Worm (Caenorhabditis elegans) whole organism, L4/young adult: ENCODE measurements around the gene ilys-6.

ENCODE experiments used
- W03F9.2 ChIP-seq: fragments of 150-350 bp; optimal IDR thresholded peaks from 2 replicates; lab custom pipeline; 2014; ENCODE audit warnings: missing biosample characterization, missing genetic modification characterization
- him-1 ChIP-seq: sonication (generic microtip); optimal IDR thresholded peaks from 2 replicates; lab custom pipeline; 2016; ENCODE audit warnings: missing genotype, missing genetic modification reagents, missing genetic modification characterization, missing compliant biosample characterization

DNA sequence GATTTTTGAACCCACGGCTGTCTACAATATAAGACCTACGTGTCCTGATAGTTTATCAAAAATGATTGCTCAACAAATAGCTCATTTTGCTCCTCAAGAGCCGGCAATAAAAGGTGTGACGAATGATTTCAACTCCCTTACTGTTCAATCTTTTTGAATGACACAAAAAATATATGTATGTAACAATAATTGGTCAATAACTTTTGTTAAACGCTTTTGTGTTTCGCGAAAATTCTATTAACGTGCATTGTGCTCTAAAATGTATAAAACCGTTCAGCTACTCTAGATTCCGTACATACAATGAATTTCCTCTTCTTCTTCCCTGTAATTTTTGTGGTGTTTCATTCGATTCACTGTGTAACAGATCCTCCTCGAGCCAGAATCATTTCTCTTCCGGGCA lies 16.0 kb upstream of the ilys-6 start, which contains the start of gene C35B1.4:
- TF ChIP-seq W03F9.2 (tag; lab: Kevin White, UChicago) = no peak
- TF ChIP-seq him-1 = no peak
